Fruit fly (Drosophila melanogaster) S2 (cell line): ENCODE measurements around the gene CG9988.

ENCODE experiments used
- CG8478 ChIP-seq: fragments of >200 bp; optimal IDR thresholded peaks from 2 replicates; lab custom pipeline; 2018
- CTCF ChIP-seq, 2 experiments: fragments of >200 bp; optimal IDR thresholded peaks; 2 replicates each; lab custom pipeline; 2018

- TF ChIP-seq CG8478 (lab: Kevin White, UChicago) (no peak), CTCF (optimal IDR thresholded peaks at IDR 0.05; lab: Kevin White, UChicago) (no peak)
Observed at dm6 chr3R:28586943-28587342, 49.3 kb upstream of the CG9988 start.
